Fruit fly (Drosophila melanogaster) whole organism, pupa: Measurements from ENCODE around the gene Tudor-SN.

Experiments
- CG10348 ChIP-seq: fragments of 200-800 bp; sonication (Bioruptor generic); IDR thresholded peaks from 2 replicates; pipeline ENCODE4 v1.3.6; 2022; ENCODE audit warnings: missing biosample characterization, missing genetic modification characterization
- D1 ChIP-seq: fragments of 200-800 bp; sonication (Bioruptor generic); optimal IDR thresholded peaks from 2 replicates; lab custom pipeline; 2018; ENCODE audit warnings: missing biosample characterization, mild to moderate bottlenecking, missing genetic modification characterization, moderate library complexity
- EcR ChIP-seq: fragments of 200-800 bp; sonication (Bioruptor generic); optimal IDR thresholded peaks from 3 replicates; lab custom pipeline; 2019; ENCODE audit warnings: missing biosample characterization, missing genetic modification characterization, mild to moderate bottlenecking, moderate library complexity, missing genetic modification reagents
- Ets98B ChIP-seq: fragments of 200-800 bp; sonication (Bioruptor generic); IDR thresholded peaks from 2 replicates; pipeline ENCODE4 v1.3.6; 2022; ENCODE audit warnings: missing biosample characterization, missing genetic modification characterization
- Snoo ChIP-seq: fragments of 200-800 bp; sonication (Bioruptor generic); optimal IDR thresholded peaks from 3 replicates; lab custom pipeline; 2017; ENCODE audit warnings: missing biosample characterization, mild to moderate bottlenecking, missing genetic modification characterization, inconsistent platforms

dm6 chr3L:211200-211599 lies 53.0 kb downstream of the Tudor-SN start, which contains the start of gene Prp4k:
- no peak for TF ChIP-seq Ets98B (GFP tag; lab: Robert Waterston, UW)
- no peak for TF ChIP-seq CG10348 (GFP tag; lab: Robert Waterston, UW)
- TF ChIP-seq EcR (GFP tag; lab: Kevin White, UChicago) = peak; percentile 48
- TF ChIP-seq Snoo = no peak
- no peak for TF ChIP-seq D1
